Fruit fly (Drosophila melanogaster) whole organism, embryonic: ENCODE data around the gene tsh.

Experiments used
- Atf6 ChIP-seq: fragments of 200-800 bp; sonication (Bioruptor generic); IDR thresholded peaks from 2 replicates; pipeline ENCODE4 v1.3.6; 2022; ENCODE audit warnings: missing biosample characterization, missing genetic modification characterization
- CG10274 ChIP-seq: fragments of 200-800 bp; sonication (Bioruptor generic); optimal IDR thresholded peaks from 3 replicates; lab custom pipeline; 2017; ENCODE audit warnings: missing biosample characterization, mild to moderate bottlenecking, missing genetic modification characterization
- CG12071 ChIP-seq: fragments of 200-800 bp; sonication (Bioruptor generic); optimal IDR thresholded peaks from 3 replicates; lab custom pipeline; 2018; ENCODE audit warnings: missing biosample characterization, mild to moderate bottlenecking, missing genetic modification characterization
- CG13123 ChIP-seq: fragments of 200-800 bp; sonication (Bioruptor generic); optimal IDR thresholded peaks from 2 replicates; lab custom pipeline; 2016; ENCODE audit warnings: missing biosample characterization, missing genetic modification characterization
- CG1529 ChIP-seq: fragments of 200-800 bp; sonication (Bioruptor generic); optimal IDR thresholded peaks from 3 replicates; lab custom pipeline; 2018; ENCODE audit warnings: missing biosample characterization, missing genetic modification characterization
- CG15696 ChIP-seq: fragments of 200-800 bp; sonication (Bioruptor generic); optimal IDR thresholded peaks from 2 replicates; lab custom pipeline; 2019; ENCODE audit warnings: missing biosample characterization, mild to moderate bottlenecking, missing genetic modification characterization, moderate library complexity
- CG1832 ChIP-seq: fragments of 200-800 bp; sonication (Bioruptor generic); optimal IDR thresholded peaks from 2 replicates; lab custom pipeline; 2017; ENCODE audit warnings: missing biosample characterization, mild to moderate bottlenecking, missing genetic modification characterization, inconsistent platforms
- CG30431 ChIP-seq: fragments of 200-800 bp; sonication (Bioruptor generic); optimal IDR thresholded peaks from 2 replicates; lab custom pipeline; 2017; ENCODE audit warnings: missing biosample characterization, missing genetic modification characterization
- CG31365 ChIP-seq: fragments of 200-800 bp; sonication (Bioruptor generic); optimal IDR thresholded peaks from 2 replicates; lab custom pipeline; 2018; ENCODE audit warnings: missing biosample characterization, mild to moderate bottlenecking, missing genetic modification characterization
- CG43689 ChIP-seq: fragments of 200-800 bp; sonication (Bioruptor generic); IDR thresholded peaks from 2 replicates; pipeline ENCODE4 v1.3.6; 2022; ENCODE audit warnings: missing biosample characterization, missing genetic modification characterization
- CG8388 ChIP-seq: fragments of 200-800 bp; sonication (Bioruptor generic); optimal IDR thresholded peaks from 2 replicates; lab custom pipeline; 2019; ENCODE audit warnings: missing biosample characterization, mild to moderate bottlenecking, missing genetic modification characterization, moderate library complexity
- CG8478 ChIP-seq: fragments of >200 bp; optimal IDR thresholded peaks from 2 replicates; lab custom pipeline; 2018
- Dip2 ChIP-seq: fragments of 200-800 bp; sonication (Bioruptor generic); IDR thresholded peaks from 2 replicates; pipeline ENCODE4 v1.3.6; 2022; ENCODE audit warnings: missing biosample characterization, missing genetic modification characterization
- E2f2 ChIP-seq: fragments of 200-800 bp; sonication (Bioruptor generic); IDR thresholded peaks from 2 replicates; pipeline ENCODE4 v1.3.6; 2022; ENCODE audit warnings: missing biosample characterization, missing genetic modification characterization
- Hmx ChIP-seq: fragments of 200-800 bp; sonication (Bioruptor generic); optimal IDR thresholded peaks from 2 replicates; lab custom pipeline; 2016; ENCODE audit warnings: missing biosample characterization, missing genetic modification characterization
- Kr ChIP-seq: fragments of 200-800 bp; sonication (Bioruptor generic); optimal IDR thresholded peaks from 2 replicates; lab custom pipeline; 2017; ENCODE audit warnings: missing biosample characterization, mild to moderate bottlenecking, missing genetic modification characterization
- Mad ChIP-seq: fragments of 200-800 bp; sonication (Bioruptor generic); optimal IDR thresholded peaks from 2 replicates; lab custom pipeline; 2016; ENCODE audit warnings: missing biosample characterization, missing genetic modification characterization
- Meics ChIP-seq: fragments of 200-800 bp; sonication (Bioruptor generic); optimal IDR thresholded peaks from 2 replicates; lab custom pipeline; 2017; ENCODE audit warnings: missing biosample characterization, mild to moderate bottlenecking, missing genetic modification characterization
- PHDP ChIP-seq: fragments of 200-800 bp; sonication (Bioruptor generic); optimal IDR thresholded peaks from 3 replicates; lab custom pipeline; 2018; ENCODE audit warnings: missing biosample characterization, mild to moderate bottlenecking, missing genetic modification characterization, moderate library complexity
- Rfx ChIP-seq: fragments of 200-800 bp; sonication (Bioruptor generic); IDR thresholded peaks from 2 replicates; pipeline ENCODE4 v1.3.6; 2022; ENCODE audit warnings: missing biosample characterization, missing genetic modification characterization
- Side ChIP-seq: fragments of 200-800 bp; sonication (Bioruptor generic); optimal IDR thresholded peaks from 2 replicates; lab custom pipeline; 2016; ENCODE audit warnings: missing biosample characterization, missing genetic modification characterization
- Spps ChIP-seq: fragments of 200-800 bp; sonication (Bioruptor generic); optimal IDR thresholded peaks from 2 replicates; lab custom pipeline; 2018; ENCODE audit warnings: missing biosample characterization, mild to moderate bottlenecking, missing genetic modification characterization
- Xrp1 ChIP-seq: fragments of 200-800 bp; sonication (Bioruptor generic); IDR thresholded peaks from 2 replicates; pipeline ENCODE4 v1.3.6; 2022; ENCODE audit warnings: missing biosample characterization, missing genetic modification characterization
- al ChIP-seq: fragments of 200-800 bp; sonication (Bioruptor generic); IDR thresholded peaks from 2 replicates; pipeline ENCODE4 v1.3.6; 2022; ENCODE audit warnings: missing biosample characterization, missing genetic modification characterization
- ase ChIP-seq: fragments of 200-800 bp; sonication (Bioruptor generic); IDR thresholded peaks from 3 replicates; pipeline ENCODE4 v1.3.6; 2022; ENCODE audit warnings: missing biosample characterization, missing genetic modification characterization
- ash1 ChIP-seq: fragments of 200-800 bp; sonication (Bioruptor generic); optimal IDR thresholded peaks from 2 replicates; lab custom pipeline; 2018; ENCODE audit warnings: missing biosample characterization, mild to moderate bottlenecking, missing genetic modification characterization
- az2 ChIP-seq: fragments of 200-800 bp; sonication (Bioruptor generic); optimal IDR thresholded peaks from 3 replicates; lab custom pipeline; 2016; ENCODE audit warnings: missing biosample characterization, missing genetic modification characterization
- bbx ChIP-seq: fragments of 200-800 bp; sonication (Bioruptor generic); IDR thresholded peaks from 2 replicates; pipeline ENCODE4 v1.3.6; 2022; ENCODE audit warnings: missing biosample characterization, missing genetic modification characterization; ENCODE audit not compliant: partially characterized antibody
- chm ChIP-seq: fragments of 200-800 bp; sonication (Bioruptor generic); IDR thresholded peaks from 2 replicates; pipeline ENCODE4 v1.3.6; 2022; ENCODE audit warnings: missing biosample characterization, missing genetic modification characterization
- danr ChIP-seq: fragments of 200-800 bp; sonication (Bioruptor generic); IDR thresholded peaks from 2 replicates; pipeline ENCODE4 v1.3.6; 2022; ENCODE audit warnings: missing biosample characterization, missing genetic modification characterization
- dimm ChIP-seq: fragments of 200-800 bp; sonication (Bioruptor generic); IDR thresholded peaks from 2 replicates; pipeline ENCODE4 v1.3.6; 2022; ENCODE audit warnings: missing biosample characterization, missing genetic modification characterization
- en ChIP-seq: fragments of 200-800 bp; sonication (Bioruptor generic); optimal IDR thresholded peaks from 2 replicates; lab custom pipeline; 2016; ENCODE audit warnings: missing biosample characterization, missing genetic modification characterization
- exex ChIP-seq: fragments of 200-800 bp; sonication (Bioruptor generic); optimal IDR thresholded peaks from 4 replicates; lab custom pipeline; 2018; ENCODE audit warnings: missing biosample characterization, mild to moderate bottlenecking, missing genetic modification characterization, moderate library complexity
- fd64A ChIP-seq: fragments of 200-800 bp; sonication (Bioruptor generic); optimal IDR thresholded peaks from 3 replicates; lab custom pipeline; 2018; ENCODE audit warnings: missing biosample characterization, mild to moderate bottlenecking, missing genetic modification characterization
- gem ChIP-seq: fragments of 200-800 bp; sonication (Bioruptor generic); optimal IDR thresholded peaks from 2 replicates; lab custom pipeline; 2019; ENCODE audit warnings: missing biosample characterization, mild to moderate bottlenecking, missing genetic modification characterization, moderate library complexity
- inv ChIP-seq: fragments of 200-800 bp; sonication (Bioruptor generic); IDR thresholded peaks from 2 replicates; pipeline ENCODE4 v1.3.6; 2022; ENCODE audit warnings: missing biosample characterization, missing genetic modification characterization; ENCODE audit not compliant: partially characterized antibody
- mam ChIP-seq: fragments of 200-800 bp; sonication (Bioruptor generic); optimal IDR thresholded peaks from 3 replicates; lab custom pipeline; 2016; ENCODE audit warnings: missing biosample characterization, missing genetic modification characterization
- nau ChIP-seq: fragments of 200-800 bp; sonication (Bioruptor generic); optimal IDR thresholded peaks from 3 replicates; lab custom pipeline; 2017; ENCODE audit warnings: missing biosample characterization, mild to moderate bottlenecking, missing genetic modification characterization, missing genetic modification reagents
- nerfin-1 ChIP-seq: fragments of 200-800 bp; sonication (Bioruptor generic); optimal IDR thresholded peaks from 3 replicates; lab custom pipeline; 2019; ENCODE audit warnings: missing biosample characterization, mild to moderate bottlenecking, missing genetic modification characterization, moderate library complexity
- odd ChIP-seq: fragments of 200-800 bp; sonication (Bioruptor generic); optimal IDR thresholded peaks from 2 replicates; lab custom pipeline; 2017; ENCODE audit warnings: missing biosample characterization, mild to moderate bottlenecking, missing genetic modification characterization
- peb ChIP-seq: fragments of 200-800 bp; sonication (Bioruptor generic); IDR thresholded peaks from 2 replicates; pipeline ENCODE4 v1.3.6; 2022; ENCODE audit warnings: missing biosample characterization, missing genetic modification characterization
- pita ChIP-seq: fragments of 200-800 bp; sonication (Bioruptor generic); optimal IDR thresholded peaks from 2 replicates; lab custom pipeline; 2017; ENCODE audit warnings: missing biosample characterization, mild to moderate bottlenecking, missing genetic modification characterization
- scrt ChIP-seq: fragments of 200-800 bp; sonication (Bioruptor generic); optimal IDR thresholded peaks from 2 replicates; lab custom pipeline; 2018; ENCODE audit warnings: missing biosample characterization, mild to moderate bottlenecking, missing genetic modification characterization, moderate library complexity
- sd ChIP-seq: fragments of 200-800 bp; sonication (Bioruptor generic); optimal IDR thresholded peaks from 3 replicates; lab custom pipeline; 2018; ENCODE audit warnings: missing biosample characterization, mild to moderate bottlenecking, missing genetic modification characterization, moderate library complexity
- sens-2 ChIP-seq: fragments of 200-800 bp; sonication (Bioruptor generic); IDR thresholded peaks from 2 replicates; pipeline ENCODE4 v1.3.6; 2022; ENCODE audit warnings: missing biosample characterization, missing genetic modification characterization
- trem ChIP-seq: fragments of 200-800 bp; optimal IDR thresholded peaks from 3 replicates; lab custom pipeline; 2019; ENCODE audit warnings: missing biosample characterization, mild to moderate bottlenecking, missing genetic modification characterization, moderate library complexity
- trh ChIP-seq: fragments of 200-800 bp; sonication (Bioruptor generic); optimal IDR thresholded peaks from 2 replicates; lab custom pipeline; 2016; ENCODE audit warnings: missing biosample characterization, missing genetic modification characterization
- yki ChIP-seq: fragments of >200 bp; optimal IDR thresholded peaks from 3 replicates; lab custom pipeline; 2018

The tsh gene

DNA sequence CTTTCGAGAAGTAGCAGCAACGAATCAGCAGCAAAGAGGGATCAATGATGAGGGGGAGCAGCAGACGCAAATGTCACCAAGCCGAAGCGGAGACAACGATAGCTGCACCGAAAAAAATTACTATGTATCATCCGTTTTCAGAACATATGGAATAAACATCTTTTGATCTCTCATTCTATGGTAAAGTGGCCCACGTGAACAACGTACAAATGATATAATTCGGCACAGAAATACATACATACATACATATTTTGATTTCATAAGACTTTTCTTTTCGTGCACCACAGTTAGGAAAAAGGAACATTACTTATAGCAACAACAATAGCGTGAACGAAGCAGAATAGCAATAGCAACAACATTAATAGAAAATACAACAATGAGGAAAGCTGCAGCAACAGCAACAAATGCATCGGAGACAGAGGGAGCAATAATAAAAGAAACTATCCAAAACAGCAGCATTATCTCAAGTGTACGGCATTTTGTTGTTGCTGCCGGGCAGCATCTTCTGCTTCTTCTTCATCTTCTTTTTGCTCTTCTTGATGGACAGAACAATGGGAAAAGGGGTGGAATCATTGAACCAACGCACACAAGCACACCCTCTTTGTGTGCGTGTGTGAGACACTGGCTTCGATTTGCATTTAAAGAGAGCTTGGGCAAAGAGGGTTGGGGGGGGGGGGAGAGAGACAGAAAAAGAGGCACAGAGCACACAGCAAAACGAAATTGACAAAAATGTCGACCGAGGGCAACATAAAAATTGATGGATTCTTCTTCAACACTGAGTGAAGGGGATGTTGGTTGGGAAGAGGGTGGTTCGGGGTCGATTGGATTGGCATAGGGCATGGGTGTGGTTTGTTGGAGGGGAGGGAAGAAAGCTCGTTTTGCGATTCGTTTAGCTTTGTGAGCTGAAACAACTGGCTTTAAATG, 18.2 kb downstream of the tsh start (continued):
- TF ChIP-seq CG1832 (no peak), en (GFP tag; lab: Kevin White, UChicago) (peak; percentile 63), mam (GFP tag; lab: Kevin White, UChicago) (peak; percentile 37), nerfin-1 (tag; lab: Kevin White, UChicago) (peak; percentile 7), E2f2 (GFP tag; lab: Robert Waterston, UW) (0 out of 2 replicates have a peak, but pooled peaks have one; percentile 38), Atf6 (GFP tag; lab: Robert Waterston, UW) (no peak), fd64A (GFP tag; lab: Kevin White, UChicago) (peak; percentile 20), pita (GFP tag; lab: Kevin White, UChicago) (no peak), Meics (GFP tag; lab: Kevin White, UChicago) (peak; percentile 29), Kr (GFP tag; lab: Kevin White, UChicago) (peak; percentile 73), exex (no peak), scrt (GFP tag; lab: Kevin White, UChicago) (no peak), CG10274 (GFP tag; lab: Kevin White, UChicago) (no peak), CG8478 (lab: Kevin White, UChicago) (no peak), Hmx (GFP tag; lab: Kevin White, UChicago) (no peak), odd (peak; percentile 44), Mad (GFP tag; lab: Kevin White, UChicago) (peak; percentile 6), CG30431 (peak; percentile 58), az2 (GFP tag; lab: Kevin White, UChicago) (peak; percentile 70), trh (GFP tag; lab: Kevin White, UChicago) (peak; percentile 37), yki (lab: Kevin White, UChicago) (no peak), Dip2 (no peak), sd (tag; lab: Kevin White, UChicago) (no peak), chm (GFP tag; lab: Robert Waterston, UW) (no peak; the same call in 1 of the 2 replicates), dimm (GFP tag; lab: Robert Waterston, UW) (no peak), ash1 (GFP tag; lab: Kevin White, UChicago) (peak; percentile 38), CG43689 (GFP tag; lab: Robert Waterston, UW) (no peak), CG1529 (GFP tag; lab: Kevin White, UChicago) (peak; percentile 42), peb (0 out of 2 replicates have a peak, but pooled peaks have one; percentile 15), bbx (GFP tag; lab: Robert Waterston, UW) (no peak), sens-2 (GFP tag; lab: Robert Waterston, UW) (0 out of 2 replicates have a peak, but pooled peaks have one; percentile 30), Side (GFP tag; lab: Kevin White, UChicago) (peak; percentile 49), PHDP (tag; lab: Kevin White, UChicago) (peak; percentile 48), CG13123 (GFP tag; lab: Kevin White, UChicago) (peak; percentile 7), CG8388 (GFP tag; lab: Kevin White, UChicago) (peak; percentile 69), trem (tag; lab: Kevin White, UChicago) (peak; percentile 63), Spps (tag; lab: Kevin White, UChicago) (peak; percentile 49), inv (GFP tag; lab: Robert Waterston, UW) (no peak), gem (tag; lab: Kevin White, UChicago) (peak; percentile 82), nau (GFP tag; lab: Kevin White, UChicago) (peak; percentile 0), CG12071 (no peak), CG15696 (tag; lab: Kevin White, UChicago) (peak; percentile 56), ase (no peak), Xrp1 (peak; percentile 80), Rfx (GFP tag; lab: Robert Waterston, UW) (no peak), danr (GFP tag; lab: Robert Waterston, UW) (no peak), al (no peak), CG31365 (tag; lab: Kevin White, UChicago) (no peak)
